Worm (Caenorhabditis elegans): Measurements from ENCODE around the gene mrps-18.C.

The mrps-18.C gene

DNA sequence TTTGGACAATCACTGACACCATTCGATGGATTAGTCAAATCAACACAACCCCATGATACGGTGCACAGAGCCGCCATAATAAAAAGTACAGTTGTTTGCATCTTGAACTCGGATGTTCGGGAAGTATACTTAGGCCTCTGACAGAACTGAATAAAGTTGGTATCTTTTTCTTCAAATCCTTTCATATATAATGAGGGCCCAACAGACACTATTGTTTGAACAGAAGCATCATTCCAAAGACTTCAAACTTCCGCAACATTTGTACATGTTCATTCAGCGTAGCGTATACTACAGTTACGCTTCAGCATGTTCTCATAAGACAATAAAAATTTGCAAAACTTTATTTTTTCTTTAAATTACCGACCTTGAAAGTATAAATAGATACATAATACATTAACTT lies 16.0 kb downstream of the mrps-18.C start, which contains the start of gene F41G3.19:
TSS of gene F41G3.19 (minus strand) at position 101 of the 400 bp plus-strand sequence.
- TF ChIP-seq madf-5 (GFP tag; IDR thresholded peaks at IDR 0.05) (no peak), dpl-1 (GFP tag; optimal IDR thresholded peaks at IDR 0.05) (no peak), zfp-2 (tag; optimal IDR thresholded peaks at IDR 0.05) (no peak), lsy-2 (tag; optimal IDR thresholded peaks at IDR 0.05) (no peak), ceh-62 (tag; optimal IDR thresholded peaks at IDR 0.05) (no peak), mdt-29 (GFP tag; IDR thresholded peaks at IDR 0.05) (no peak), F49E8.2 (tag; optimal IDR thresholded peaks at IDR 0.05; ENCODE audit: borderline replicate concordance) (no peak), pha-4 (GFP tag; IDR thresholded peaks at IDR 0.05) (no peak), pha-4 (tag; optimal IDR thresholded peaks at IDR 0.05) (no peak), sdz-12 (GFP tag; optimal IDR thresholded peaks at IDR 0.05) (no peak), F37D6.2 (tag; optimal IDR thresholded peaks at IDR 0.05) (no peak), lin-1 (GFP tag; IDR thresholded peaks at IDR 0.05) (no peak), hlh-30 (tag; optimal IDR thresholded peaks at IDR 0.05; ENCODE audit: insufficient read depth) (no peak)

DNA sequence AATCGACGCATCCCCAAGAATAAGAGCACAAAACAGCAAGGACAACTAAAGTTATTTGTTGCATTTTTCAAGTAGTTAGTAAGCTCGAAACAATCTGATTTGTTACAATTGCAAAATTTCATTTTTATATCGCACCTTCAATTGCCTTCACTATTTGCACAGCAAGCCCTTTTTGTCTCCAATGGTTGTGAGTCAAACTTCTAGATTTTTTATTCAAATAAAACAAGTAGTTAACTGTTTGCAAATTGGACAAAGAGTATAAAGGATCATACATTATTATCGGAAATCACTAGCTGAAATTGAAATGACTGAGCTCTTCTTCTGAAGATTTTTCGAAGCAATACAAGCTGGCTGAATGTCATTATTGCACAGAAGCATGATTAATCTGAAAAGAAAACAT lies 16.8 kb downstream of the mrps-18.C start, which contains the start of gene F41G3.21:
TSS of gene F41G3.21 (minus strand) at position 101 of the 400 bp plus-strand sequence.
- no peak for TF ChIP-seq ztf-7 (tag; optimal IDR thresholded peaks at IDR 0.05)
- TF ChIP-seq dve-1 (tag; optimal IDR thresholded peaks at IDR 0.05; ENCODE audit: insufficient read depth) = no peak
- TF ChIP-seq nhr-111 (GFP tag; optimal IDR thresholded peaks at IDR 0.05) = no peak
- no peak for TF ChIP-seq ceh-32 (tag; optimal IDR thresholded peaks at IDR 0.05; ENCODE audit: poor library complexity)
- no peak for TF ChIP-seq lin-38 (GFP tag; IDR thresholded peaks at IDR 0.05)
- no peak for TF ChIP-seq snpc-1.2 (GFP tag; IDR thresholded peaks at IDR 0.05)
- no peak for TF ChIP-seq lin-15B (tag; optimal IDR thresholded peaks at IDR 0.05)
- TF ChIP-seq Y48G9A.11 (GFP tag; IDR thresholded peaks at IDR 0.05) = no peak
- TF ChIP-seq set-16 (GFP tag; IDR thresholded peaks at IDR 0.05) = no peak
- no peak for TF ChIP-seq pqm-1 (tag; optimal IDR thresholded peaks at IDR 0.05)
- no peak for TF ChIP-seq Y75B8A.6 (GFP tag; IDR thresholded peaks at IDR 0.05)
- TF ChIP-seq nhr-48 (tag; optimal IDR thresholded peaks at IDR 0.05) = no peak
- no peak for TF ChIP-seq T26A8.4 (GFP tag; IDR thresholded peaks at IDR 0.05)
- TF ChIP-seq F49E8.2 (tag; optimal IDR thresholded peaks at IDR 0.05; ENCODE audit: borderline replicate concordance) = no peak
- no peak for TF ChIP-seq lir-3 (tag; optimal IDR thresholded peaks at IDR 0.05)
- TF ChIP-seq ZK337.2 (GFP tag; IDR thresholded peaks at IDR 0.05) = no peak
- no peak for TF ChIP-seq dmd-6 (GFP tag; IDR thresholded peaks at IDR 0.05)
- TF ChIP-seq spr-1 (tag; optimal IDR thresholded peaks at IDR 0.05) = no peak
- TF ChIP-seq madf-9 (GFP tag; conservative IDR thresholded peaks at IDR 0.05) = no peak
- TF ChIP-seq mxl-2 (GFP tag; conservative IDR thresholded peaks at IDR 0.05) = no peak

DNA sequence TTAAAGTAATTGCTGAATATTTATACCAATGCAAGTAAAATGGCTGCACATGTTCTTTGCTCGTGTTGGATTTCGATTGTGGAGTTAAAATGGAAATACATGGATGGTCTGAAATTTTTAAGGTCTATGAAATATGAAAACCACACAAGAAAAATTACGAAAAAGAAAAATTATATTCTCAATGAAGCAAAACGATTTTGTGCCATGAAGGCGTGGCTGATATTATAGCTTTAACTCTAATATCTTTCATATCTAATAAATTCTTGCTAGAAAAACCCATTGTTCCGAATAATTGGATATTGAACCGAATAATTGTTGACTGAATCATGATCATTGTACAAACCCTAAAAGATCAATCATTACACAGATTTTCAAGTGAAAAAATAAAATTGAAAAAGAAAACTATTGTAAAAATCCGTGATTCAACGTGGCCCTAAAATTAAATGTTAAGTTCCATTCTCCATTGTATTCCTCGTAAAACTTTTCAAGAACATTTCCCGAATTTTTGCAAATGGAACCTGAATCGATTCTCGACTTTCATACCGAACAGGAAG lies 18.7 kb downstream of the mrps-18.C start, which contains the start of the genes srx-95 and fis-1:
TSS of gene srx-95 (minus strand) at position 101 of the 554 bp plus-strand sequence.
TSS of gene fis-1 (plus strand) at position 504 of the 554 bp plus-strand sequence.
- TF ChIP-seq lin-15B (tag; optimal IDR thresholded peaks at IDR 0.05) (no peak), nhr-48 (tag; optimal IDR thresholded peaks at IDR 0.05) (no peak), zag-1 (tag; optimal IDR thresholded peaks at IDR 0.05) (no peak), lsy-2 (tag; optimal IDR thresholded peaks at IDR 0.05) (no peak), hlh-11 (tag; optimal IDR thresholded peaks at IDR 0.05) (no peak), F37D6.2 (tag; optimal IDR thresholded peaks at IDR 0.05) (no peak), madf-5 (GFP tag; IDR thresholded peaks at IDR 0.05) (no peak), lin-13 (GFP tag; optimal IDR thresholded peaks at IDR 0.05) (no peak), vab-7 (GFP tag; IDR thresholded peaks at IDR 0.05) (no peak), mdl-1 (tag; optimal IDR thresholded peaks at IDR 0.05) (no peak), daf-12 (tag; optimal IDR thresholded peaks at IDR 0.05) (no peak), Y105C5A.15 (GFP tag; IDR thresholded peaks at IDR 0.05) (no peak), egl-27 (tag; optimal IDR thresholded peaks at IDR 0.05) (no peak), spr-1 (tag; optimal IDR thresholded peaks at IDR 0.05) (no peak), gei-8 (GFP tag; optimal IDR thresholded peaks at IDR 0.05) (no peak), dmd-8 (GFP tag; IDR thresholded peaks at IDR 0.05) (no peak), duxl-1 (tag; optimal IDR thresholded peaks at IDR 0.05; ENCODE audit: poor library complexity) (no peak), tra-1 (GFP tag; IDR thresholded peaks at IDR 0.05) (no peak), zip-11 (GFP tag; IDR thresholded peaks at IDR 0.05) (no peak)

Data from whole organism, L4 larva.